Worm (Caenorhabditis elegans): Measurements from ENCODE around the gene C45B2.6.

Gene C45B2.6

DNA sequence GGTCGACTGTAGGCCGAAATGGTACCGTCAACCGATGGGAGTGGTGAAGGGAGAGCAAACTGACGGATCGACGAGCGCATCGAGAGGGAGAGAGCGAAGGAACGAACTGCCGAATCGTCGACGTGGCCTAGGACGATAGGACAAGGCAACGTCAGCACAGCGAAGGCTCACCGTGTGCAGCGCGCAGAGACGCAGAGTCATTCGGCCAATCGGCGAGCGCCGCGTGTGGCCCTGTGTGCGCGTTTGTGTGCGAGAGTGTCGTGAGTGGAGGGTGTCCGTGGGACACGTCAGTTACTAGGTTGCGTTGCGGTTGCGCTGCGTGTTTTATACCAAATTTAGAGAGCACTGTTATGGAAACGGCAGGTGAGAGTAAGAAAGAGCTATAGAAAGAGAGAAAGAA lies 39.3 kb downstream of the C45B2.6 start, which contains the start of gene hsp-3 (continued):
- TF ChIP-seq lir-3 (tag; optimal IDR thresholded peaks at IDR 0.05; ENCODE audit: poor library complexity), result peak; percentile 89
- peak; percentile 99 for TF ChIP-seq nhr-85 (tag)
- peak; percentile 44 for TF ChIP-seq C34B4.2 (tag; optimal IDR thresholded peaks at IDR 0.05)
- TF ChIP-seq nhr-76 (tag; optimal IDR thresholded peaks at IDR 0.05), result peak; percentile 78
- TF ChIP-seq fos-1 (tag; optimal IDR thresholded peaks at IDR 0.05), result peak; percentile 93
- no peak for TF ChIP-seq ets-5 (GFP tag; IDR thresholded peaks at IDR 0.05)
- peak; percentile 88 for TF ChIP-seq dsc-1 (tag; optimal IDR thresholded peaks at IDR 0.05)
- TF ChIP-seq mep-1 (tag; optimal IDR thresholded peaks at IDR 0.05), result peak; percentile 92
- peak; percentile 2 for TF ChIP-seq pqm-1 (tag; optimal IDR thresholded peaks at IDR 0.05)
- peak; percentile 99 for TF ChIP-seq grh-1 (GFP tag; IDR thresholded peaks at IDR 0.05)
- peak; percentile 73 for TF ChIP-seq lin-39 (tag; optimal IDR thresholded peaks at IDR 0.05)
- TF ChIP-seq elt-3 (tag; optimal IDR thresholded peaks at IDR 0.05), result peak in 5 of 6 experiments; percentile 58 to 96 (median 80)
- peak; percentile 87 for TF ChIP-seq fkh-10 (GFP tag; optimal IDR thresholded peaks at IDR 0.05)
- TF ChIP-seq blmp-1 (tag; optimal IDR thresholded peaks at IDR 0.05), result peak; percentile 41
- peak; percentile 97 for TF ChIP-seq nhr-19 (GFP tag; conservative IDR thresholded peaks at IDR 0.05)
- peak; percentile 96 for TF ChIP-seq nhr-77 (tag; optimal IDR thresholded peaks at IDR 0.05)
- no peak for TF ChIP-seq nhr-28 (tag; optimal IDR thresholded peaks at IDR 0.05)
- peak; percentile 90 for TF ChIP-seq mab-9 (GFP tag; IDR thresholded peaks at IDR 0.05)
- peak; percentile 79 to 88 for TF ChIP-seq egl-27 (tag; optimal IDR thresholded peaks at IDR 0.05)
- TF ChIP-seq pag-3 (tag; optimal IDR thresholded peaks at IDR 0.05; ENCODE audit: borderline replicate concordance, insufficient read depth), result no peak
- TF ChIP-seq lsy-2 (tag; optimal IDR thresholded peaks at IDR 0.05), result peak; percentile 95 to 97
- TF ChIP-seq nhr-11 (tag; optimal IDR thresholded peaks at IDR 0.05), result peak; percentile 84
- TF ChIP-seq nhr-71 (tag; optimal IDR thresholded peaks at IDR 0.05), result peak; percentile 99
- TF ChIP-seq vab-15 (tag; optimal IDR thresholded peaks at IDR 0.05), result peak; percentile 49
- peak; percentile 76 for TF ChIP-seq mef-2 (tag; optimal IDR thresholded peaks at IDR 0.05)
- no peak for TF ChIP-seq nhr-84 (tag; optimal IDR thresholded peaks at IDR 0.05)
- peak; percentile 98 for TF ChIP-seq lin-13 (GFP tag; optimal IDR thresholded peaks at IDR 0.05)
- peak in 1 of 2 experiments; percentile 98 for TF ChIP-seq mdl-1 (tag; optimal IDR thresholded peaks at IDR 0.05)
- TF ChIP-seq nhr-12 (tag; optimal IDR thresholded peaks at IDR 0.05), result no peak
- TF ChIP-seq xbp-1 (tag; optimal IDR thresholded peaks at IDR 0.05), result peak; percentile 100
- TF ChIP-seq sox-4 (tag; optimal IDR thresholded peaks at IDR 0.05), result peak; percentile 67
- TF ChIP-seq nhr-237 (tag; optimal IDR thresholded peaks at IDR 0.05), result peak; percentile 88
- peak; percentile 33 for TF ChIP-seq unc-130 (tag; optimal IDR thresholded peaks at IDR 0.05)
- TF ChIP-seq ama-1 (optimal IDR thresholded peaks at IDR 0.05), result no peak
- TF ChIP-seq unc-98 (GFP tag; IDR thresholded peaks at IDR 0.05), result peak; percentile 59; the same call in 1 of the 2 replicates
- TF ChIP-seq pax-3 (tag; optimal IDR thresholded peaks at IDR 0.05), result peak; percentile 95
- peak; percentile 67 to 80 (median 68) for TF ChIP-seq dpl-1 (GFP tag; optimal IDR thresholded peaks at IDR 0.05)
- TF ChIP-seq hlh-4 (tag; optimal IDR thresholded peaks at IDR 0.05), result peak; percentile 11
- peak; percentile 90 for TF ChIP-seq ztf-4 (tag; optimal IDR thresholded peaks at IDR 0.05)
- TF ChIP-seq elt-2 (tag; optimal IDR thresholded peaks at IDR 0.05), result peak; percentile 95
- no peak for TF ChIP-seq unc-62 (GFP tag; optimal IDR thresholded peaks at IDR 0.05)
- peak; percentile 96 for TF ChIP-seq unc-86 (tag; optimal IDR thresholded peaks at IDR 0.05)
- peak; percentile 86 for TF ChIP-seq zip-4 (GFP tag; optimal IDR thresholded peaks at IDR 0.05)
- TF ChIP-seq C16A3.4 (tag; optimal IDR thresholded peaks at IDR 0.05), result peak; percentile 90
- TF ChIP-seq ceh-88 (GFP tag; IDR thresholded peaks at IDR 0.05), result peak; percentile 92
- TF ChIP-seq Y116A8C.19 (tag; optimal IDR thresholded peaks at IDR 0.05; ENCODE audit: borderline replicate concordance), result no peak
- TF ChIP-seq lin-15B (tag; optimal IDR thresholded peaks at IDR 0.05), result peak; percentile 91
- no peak for TF ChIP-seq hlh-17 (GFP tag; optimal IDR thresholded peaks at IDR 0.05; ENCODE audit: borderline replicate concordance)
- TF ChIP-seq ces-1 (GFP tag; optimal IDR thresholded peaks at IDR 0.05), result no peak
- peak; percentile 88 for TF ChIP-seq ceh-8 (GFP tag; optimal IDR thresholded peaks at IDR 0.05)
- no peak for TF ChIP-seq sptf-1 (tag; optimal IDR thresholded peaks at IDR 0.05)
- TF ChIP-seq irx-1 (tag; optimal IDR thresholded peaks at IDR 0.05), result peak; percentile 91
- peak; percentile 49 for TF ChIP-seq efl-3 (GFP tag; optimal IDR thresholded peaks at IDR 0.05)

Measured in whole organism, L1 larva.